Fruit fly (Drosophila melanogaster): Measurements from ENCODE around the gene CG34291.

Gene CG34291

DNA sequence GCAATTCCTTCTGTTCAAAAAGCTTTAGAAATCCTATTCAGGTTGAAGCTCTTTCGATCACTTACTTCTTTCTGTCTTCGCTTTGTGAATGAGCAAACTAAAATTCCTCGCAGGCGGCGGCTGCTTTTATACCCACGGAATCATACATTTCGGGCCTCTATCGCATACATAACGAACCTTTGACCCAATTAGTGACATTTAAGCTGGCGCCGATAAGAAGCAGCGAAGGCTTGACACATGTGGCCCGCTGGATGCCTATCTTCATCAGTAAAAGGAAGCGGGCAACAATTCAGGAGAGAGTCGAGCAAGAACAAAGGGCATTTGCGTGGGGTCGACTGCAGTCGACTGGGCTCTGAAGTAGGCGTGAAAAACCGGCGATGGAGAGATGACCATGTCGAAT, at the start of gene CG34291:
Gene CG34291, minus strand, starts transcription at position 101 of the 400 bp plus-strand sequence.
- TF ChIP-seq CTCF (optimal IDR thresholded peaks at IDR 0.05): no peak
- no peak for TF ChIP-seq CG8478 (optimal IDR thresholded peaks at IDR 0.05)

DNA sequence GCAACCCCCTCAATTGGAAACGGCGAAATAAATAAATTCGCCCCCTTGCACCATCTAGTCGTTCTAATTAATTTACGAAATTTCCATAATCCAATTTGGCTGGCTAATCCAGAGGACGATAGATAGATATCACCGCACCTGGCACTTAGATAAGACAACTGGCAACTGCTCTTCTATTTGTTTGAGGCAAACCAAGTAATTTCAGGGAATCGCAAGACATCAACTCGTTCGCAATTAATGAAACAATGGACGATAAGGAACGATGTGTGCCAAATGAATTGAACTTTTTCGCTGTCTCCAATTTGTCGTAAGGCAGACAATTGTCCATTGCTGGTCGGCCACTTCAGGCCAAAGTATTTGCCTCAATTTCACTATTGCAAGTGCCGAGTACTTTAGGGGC, 39.5 kb upstream of the CG34291 start:
- no peak for TF ChIP-seq CG8478 (optimal IDR thresholded peaks at IDR 0.05)
- no peak for TF ChIP-seq CTCF (optimal IDR thresholded peaks at IDR 0.05)

DNA sequence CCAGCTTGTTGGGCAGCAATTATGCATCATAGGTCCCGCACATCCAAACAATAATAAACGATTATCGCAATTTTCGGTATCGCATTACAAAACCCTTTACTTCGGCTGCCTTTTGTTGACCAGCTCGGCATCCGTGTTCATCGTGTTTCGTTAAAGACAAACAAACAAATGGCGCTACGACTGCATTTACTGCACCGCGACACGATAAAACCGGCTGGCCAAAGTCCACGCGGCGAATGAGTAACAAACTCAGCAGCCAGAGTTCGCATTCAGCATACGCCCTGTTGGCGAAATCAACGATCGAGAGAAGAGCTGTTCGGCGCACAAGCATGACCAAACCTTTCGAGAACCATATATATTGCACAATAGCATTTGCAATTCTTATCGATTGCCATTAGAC, 38.8 kb upstream of the CG34291 start:
- TF ChIP-seq CTCF (optimal IDR thresholded peaks at IDR 0.05) (no peak), CG8478 (optimal IDR thresholded peaks at IDR 0.05) (no peak)

DNA sequence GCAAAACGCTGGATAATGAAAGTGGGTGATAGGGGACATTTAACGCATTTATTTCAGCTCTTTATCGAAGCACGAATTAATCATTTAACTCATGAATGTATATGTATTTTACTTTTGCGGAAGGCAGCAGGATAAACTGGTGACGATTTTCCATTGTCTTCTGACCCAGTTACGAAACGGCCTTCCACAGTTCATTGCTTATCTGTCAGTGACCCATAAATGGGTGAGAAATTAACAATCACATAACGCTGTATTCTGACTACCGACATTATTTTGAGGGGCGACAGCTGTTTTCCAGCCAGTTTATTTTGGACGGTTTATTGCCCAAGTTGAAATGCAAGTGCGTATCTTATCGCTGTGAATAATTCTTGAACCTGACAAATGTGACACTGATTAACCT, 38.0 kb upstream of the CG34291 start:
- no peak for TF ChIP-seq CG8478 (optimal IDR thresholded peaks at IDR 0.05)
- no peak for TF ChIP-seq CTCF (optimal IDR thresholded peaks at IDR 0.05)

DNA sequence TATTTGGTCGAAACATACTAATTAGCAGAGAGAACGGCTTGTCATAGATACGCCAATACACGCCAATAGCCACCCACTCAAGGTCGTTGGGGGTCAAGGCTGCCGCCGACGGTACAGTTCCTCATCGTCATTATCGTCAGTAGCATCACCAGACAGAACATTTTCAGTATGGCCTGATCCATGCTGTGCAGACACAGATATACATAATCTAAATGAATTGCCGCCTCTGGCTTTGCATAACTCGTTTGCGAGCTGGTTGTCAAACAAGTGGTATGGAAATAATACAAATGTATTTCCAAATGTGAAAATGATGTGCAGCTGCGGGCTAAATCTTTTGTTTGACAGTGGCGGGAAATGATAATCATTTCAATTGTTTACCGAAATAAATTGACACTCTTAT, 37.6 kb upstream of the CG34291 start:
- TF ChIP-seq CG8478 (optimal IDR thresholded peaks at IDR 0.05) (no peak), CTCF (optimal IDR thresholded peaks at IDR 0.05) (no peak)

DNA sequence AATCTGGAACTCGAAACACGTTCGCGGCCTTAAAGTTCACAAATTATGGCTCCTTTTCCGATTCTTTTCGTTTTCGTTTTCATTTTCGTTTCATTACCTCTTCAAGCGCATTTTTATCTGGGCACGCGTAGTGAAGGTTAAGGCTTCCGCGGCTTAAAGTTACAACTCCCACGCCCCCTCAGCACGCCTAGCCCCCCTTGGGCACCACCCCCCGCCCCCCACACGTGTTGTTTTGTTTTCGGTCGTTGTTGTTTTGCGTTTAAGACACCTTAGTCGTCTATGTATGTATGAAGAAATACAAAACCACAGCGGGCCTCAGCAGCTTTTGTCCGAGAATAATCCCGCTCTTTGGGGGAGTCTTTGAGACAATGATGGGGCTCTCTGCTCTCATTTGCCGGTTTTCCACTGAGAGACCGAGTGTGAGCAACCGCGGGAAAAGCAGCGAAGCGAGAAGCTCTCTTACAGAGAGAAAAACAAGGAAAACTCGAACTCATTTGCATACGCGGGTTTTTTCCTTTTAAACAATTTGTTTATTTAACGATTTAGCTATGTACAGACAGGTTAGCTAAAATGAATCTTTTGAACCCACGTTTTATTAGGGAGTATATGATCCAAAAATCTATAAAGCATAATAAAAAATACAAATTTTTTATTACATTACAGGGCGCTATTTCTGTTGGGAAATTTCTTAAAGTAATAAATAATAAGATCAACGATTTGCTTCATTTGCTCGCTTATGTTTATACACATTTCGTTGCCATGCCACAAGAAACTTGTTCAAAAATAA, 36.8 kb upstream of the CG34291 start:
- TF ChIP-seq CG8478 (optimal IDR thresholded peaks at IDR 0.05) (no peak), CTCF (optimal IDR thresholded peaks at IDR 0.05) (no peak)

DNA sequence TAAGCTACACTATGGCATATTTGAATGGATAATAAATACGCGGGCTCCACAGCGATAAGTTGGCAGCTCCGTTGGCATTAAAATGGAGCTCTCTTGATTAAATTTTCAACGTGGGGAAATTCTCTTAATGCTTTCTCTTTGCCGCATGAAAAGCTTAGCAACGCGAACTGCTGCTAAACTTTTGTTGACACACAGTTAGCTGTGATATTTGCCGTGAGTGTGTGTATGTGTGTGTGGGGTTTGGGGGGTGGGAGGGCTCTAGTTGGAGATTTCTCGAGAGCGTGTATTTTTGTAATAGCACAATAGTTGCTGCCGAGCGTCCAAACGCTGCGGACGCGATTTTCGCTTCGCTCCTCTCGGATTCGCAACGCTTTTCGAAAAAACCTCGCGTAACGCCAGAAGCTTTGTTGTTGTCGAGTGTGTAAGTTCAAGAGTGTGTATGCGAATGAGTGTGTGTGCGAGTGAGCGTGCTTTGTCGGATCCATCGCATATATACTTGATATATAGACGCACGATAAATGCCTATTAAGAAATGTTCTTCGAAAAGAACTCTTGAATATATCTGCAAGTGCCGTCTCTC, 35.7 kb upstream of the CG34291 start, which contains the start of gene CG5455:
Gene CG5455, plus strand, starts transcription at position 302 of the 580 bp plus-strand sequence.
- no peak for TF ChIP-seq CG8478 (optimal IDR thresholded peaks at IDR 0.05)
- TF ChIP-seq CTCF (optimal IDR thresholded peaks at IDR 0.05): no peak

DNA sequence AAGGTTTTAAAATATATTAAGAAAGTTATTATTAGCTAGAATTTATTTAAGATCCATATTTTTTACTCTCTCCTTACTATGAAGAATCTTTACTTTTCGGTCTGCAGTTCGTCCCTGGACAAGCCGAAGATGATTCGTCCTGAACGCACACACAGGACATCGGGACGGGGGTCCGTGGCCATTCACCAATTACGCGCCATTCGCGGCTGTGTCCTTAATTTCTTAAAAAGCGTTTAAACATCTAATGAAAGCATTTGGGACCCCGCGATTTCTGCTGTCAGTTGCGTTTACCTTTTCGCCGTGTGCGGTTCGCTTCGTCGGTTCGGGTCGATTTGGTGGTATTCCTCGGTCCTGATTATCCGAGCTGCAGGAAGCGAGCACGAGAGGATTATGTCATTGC, 32.4 kb upstream of the CG34291 start, which contains the start of gene CG14238:
Gene CG14238, plus strand, starts transcription at position 301 of the 400 bp plus-strand sequence.
- no peak for TF ChIP-seq CG8478 (optimal IDR thresholded peaks at IDR 0.05)
- no peak for TF ChIP-seq CTCF (optimal IDR thresholded peaks at IDR 0.05)

DNA sequence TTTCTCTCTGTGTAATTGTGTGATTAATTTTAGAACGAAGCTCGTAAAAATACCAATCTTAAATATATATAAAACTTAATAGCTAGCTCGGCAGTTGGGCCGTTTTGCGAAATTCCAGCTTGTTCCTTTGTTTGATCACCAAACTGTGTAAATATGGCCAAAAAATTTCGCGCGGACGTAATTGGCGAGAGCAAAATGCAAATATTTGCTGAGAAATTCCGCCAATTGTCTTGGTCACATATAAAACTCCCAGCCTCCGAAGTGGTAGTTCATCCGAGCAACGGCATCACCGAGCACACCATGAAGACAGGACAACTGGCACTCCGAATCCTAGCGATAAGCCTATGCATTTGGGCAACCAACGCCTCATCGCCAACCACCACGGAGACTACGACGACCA, 31.0 kb upstream of the CG34291 start, which contains the start of gene CG14237:
Gene CG14237, plus strand, starts transcription at position 301 of the 400 bp plus-strand sequence.
- TF ChIP-seq CTCF (optimal IDR thresholded peaks at IDR 0.05) (no peak), CG8478 (optimal IDR thresholded peaks at IDR 0.05) (no peak)

DNA sequence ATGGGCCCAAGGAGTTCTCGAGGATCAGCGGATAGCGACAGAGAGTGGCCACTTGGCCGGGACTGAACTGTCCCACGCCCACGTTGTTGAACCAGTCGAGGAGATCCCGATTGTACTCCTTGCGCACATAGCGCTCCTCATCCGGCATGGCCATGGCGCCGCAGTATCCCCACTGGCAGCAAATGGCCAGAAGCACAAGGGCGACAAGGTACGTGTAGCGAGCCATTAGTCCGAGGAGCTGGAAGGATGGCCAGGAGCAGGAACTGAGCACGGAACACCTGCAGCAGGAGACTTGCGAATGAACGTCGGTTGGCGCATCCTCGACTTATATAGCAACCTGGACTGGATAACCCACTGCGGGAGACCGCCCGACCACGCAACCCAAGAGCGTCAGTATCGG, 30.3 kb upstream of the CG34291 start, which contains the start of gene Pdf:
Gene Pdf, minus strand, starts transcription at position 304 of the 400 bp plus-strand sequence.
- TF ChIP-seq CTCF (optimal IDR thresholded peaks at IDR 0.05) (no peak), CG8478 (optimal IDR thresholded peaks at IDR 0.05) (no peak)

DNA sequence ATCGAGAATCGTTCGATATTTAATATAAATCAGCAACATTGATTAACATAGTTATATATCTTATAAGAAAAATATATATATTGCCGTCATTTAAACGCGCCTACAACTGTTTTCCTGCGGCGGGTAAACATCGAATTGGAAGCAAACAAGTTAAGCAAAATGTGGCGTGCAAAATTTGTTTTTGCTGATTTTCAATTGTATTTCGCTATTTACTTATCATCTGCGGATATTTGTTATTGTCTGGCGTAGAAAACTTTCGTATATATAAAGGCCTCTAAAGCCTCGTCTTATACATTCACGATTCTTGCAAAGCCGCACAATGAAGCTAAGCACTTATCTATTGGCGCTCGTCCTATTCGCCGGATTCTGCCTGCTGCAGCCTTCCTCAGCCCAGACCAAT, 28.9 kb upstream of the CG34291 start, which contains the start of gene CG43117:
Gene CG43117, plus strand, starts transcription at position 301 of the 400 bp plus-strand sequence.
- TF ChIP-seq CTCF (optimal IDR thresholded peaks at IDR 0.05): no peak
- TF ChIP-seq CG8478 (optimal IDR thresholded peaks at IDR 0.05): no peak

DNA sequence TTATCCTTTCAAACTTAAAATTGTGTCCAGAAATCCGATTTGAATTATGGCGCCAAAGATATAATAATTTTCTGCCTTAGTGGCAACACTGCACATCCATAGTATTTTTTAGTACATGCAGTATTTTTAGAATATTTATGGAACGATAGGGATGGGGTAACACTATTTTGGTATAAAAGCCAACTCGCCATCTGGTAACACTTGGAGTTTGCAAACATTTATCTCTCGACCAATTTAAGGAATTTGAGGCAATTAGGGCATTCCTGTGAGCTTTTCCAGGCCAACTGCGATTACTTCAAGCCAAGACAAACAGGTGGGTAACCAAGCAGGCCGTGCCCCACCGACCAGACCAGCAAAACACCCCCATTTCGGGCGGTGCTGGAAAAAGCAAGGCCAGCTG, 26.8 kb upstream of the CG34291 start, which contains the start of gene CG5447:
Gene CG5447, plus strand, starts transcription at position 190 of the 400 bp plus-strand sequence.
- no peak for TF ChIP-seq CTCF (optimal IDR thresholded peaks at IDR 0.05)
- TF ChIP-seq CG8478 (optimal IDR thresholded peaks at IDR 0.05): no peak

DNA sequence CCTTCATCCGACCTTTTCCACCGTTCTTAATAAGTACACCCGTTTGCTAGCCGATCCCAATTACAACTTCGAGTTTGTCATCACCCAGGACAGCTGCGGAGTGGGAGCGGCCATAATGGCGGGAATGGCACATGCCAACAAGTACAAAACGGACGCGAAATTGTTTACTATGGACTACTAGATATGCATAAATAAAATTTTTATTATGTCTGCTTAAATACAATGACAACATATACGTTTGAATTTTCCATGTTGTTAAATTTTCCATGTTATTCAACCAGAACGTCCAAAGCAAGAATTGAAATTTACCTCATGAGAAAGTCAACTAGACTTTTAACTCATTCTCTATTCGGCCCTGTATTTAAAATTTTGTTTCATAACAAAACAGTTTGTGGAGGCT, 24.8 kb upstream of the CG34291 start, which contains the start of gene Hex-t2:
Gene Hex-t2, plus strand, starts transcription at position 301 of the 400 bp plus-strand sequence.
- TF ChIP-seq CG8478 (optimal IDR thresholded peaks at IDR 0.05): no peak
- no peak for TF ChIP-seq CTCF (optimal IDR thresholded peaks at IDR 0.05)

DNA sequence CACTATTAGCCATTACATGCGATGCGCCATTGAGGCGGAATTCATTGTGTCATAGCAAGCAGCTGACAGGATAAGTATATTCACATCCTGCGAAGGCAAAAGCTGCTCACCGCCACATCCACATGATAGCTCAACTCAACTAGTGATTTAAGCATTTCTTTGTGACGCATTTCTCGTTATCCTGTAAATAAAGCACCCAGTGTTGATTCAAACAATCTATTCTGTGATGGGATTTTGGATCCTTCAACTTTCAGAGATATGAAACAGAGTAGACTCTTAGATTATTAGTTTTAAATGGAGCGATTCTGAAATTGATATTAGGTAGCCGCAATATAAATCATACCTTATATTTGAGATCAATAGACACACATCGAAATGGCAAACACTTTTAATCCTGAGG, 23.2 kb upstream of the CG34291 start, which contains the start of gene Hex-t1:
Gene Hex-t1, plus strand, starts transcription at position 301 of the 400 bp plus-strand sequence.
- no peak for TF ChIP-seq CTCF (optimal IDR thresholded peaks at IDR 0.05)

DNA sequence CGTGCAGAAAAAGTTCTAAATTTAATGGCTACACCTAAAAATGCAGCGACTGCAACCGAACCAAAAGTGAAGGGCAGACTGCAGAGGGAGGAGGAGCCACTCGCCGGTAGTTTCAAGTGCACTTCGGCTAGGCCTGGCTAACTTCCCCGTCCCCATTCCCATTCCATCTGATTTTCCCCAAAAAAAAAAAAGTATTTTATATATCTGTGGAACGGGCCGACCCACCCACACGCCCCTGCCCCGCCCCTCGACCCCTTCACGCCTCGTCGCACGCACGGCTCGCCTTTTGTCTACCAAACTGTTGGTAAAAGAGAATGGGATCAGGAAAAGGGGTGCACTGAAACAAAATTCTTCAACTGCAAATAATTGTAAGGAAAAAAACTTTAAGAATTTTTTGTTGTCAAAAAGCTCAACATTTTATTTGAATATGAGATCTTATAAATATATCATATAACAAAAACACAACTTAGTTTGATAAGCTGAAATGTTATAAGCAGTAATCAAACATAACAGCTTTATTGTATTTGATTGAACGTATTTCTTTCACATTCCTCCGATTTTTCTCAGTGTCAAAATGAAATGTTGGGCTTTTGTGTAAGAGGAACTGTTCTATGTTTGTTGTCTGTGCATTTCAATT, 18.4 kb upstream of the CG34291 start:
- TF ChIP-seq CG8478 (optimal IDR thresholded peaks at IDR 0.05) (no peak), CTCF (optimal IDR thresholded peaks at IDR 0.05) (no peak)
